Worm (Caenorhabditis elegans): ENCODE data around the gene W04G3.10.

The W04G3.10 gene

DNA sequence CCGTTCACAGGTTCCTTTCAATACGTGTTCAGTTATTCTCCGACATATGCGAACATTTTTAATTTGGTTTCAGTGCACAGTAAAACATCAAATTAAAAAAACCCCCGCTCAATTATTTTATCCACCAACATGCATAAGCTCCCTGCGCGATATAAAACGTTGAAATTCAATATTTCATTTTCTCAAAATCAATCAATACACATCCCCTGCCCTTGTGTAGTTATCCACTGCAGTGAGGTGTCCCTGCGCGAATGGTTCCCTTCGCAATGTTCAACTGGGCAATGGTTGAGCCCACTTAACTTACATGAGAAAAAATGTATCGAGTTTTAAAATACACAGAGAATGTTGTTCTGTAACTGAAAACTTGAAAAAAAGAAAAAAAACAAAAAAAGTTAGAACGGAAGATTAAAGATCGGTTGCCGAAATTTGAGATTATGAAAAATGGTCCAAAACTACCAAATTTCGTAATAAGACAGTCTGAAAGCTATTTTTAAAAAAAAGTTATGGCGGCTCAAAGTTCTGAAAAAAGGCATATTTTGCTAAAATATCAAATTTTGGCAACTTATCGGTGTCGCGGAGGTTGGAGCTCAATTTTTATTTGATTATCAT, 16.0 kb upstream of the W04G3.10 start (continued):
- TF ChIP-seq hlh-13 (GFP tag; optimal IDR thresholded peaks at IDR 0.05) (peak; percentile 58), pag-3 (tag; optimal IDR thresholded peaks at IDR 0.05; ENCODE audit: borderline replicate concordance) (peak; percentile 39), pros-1 (tag; optimal IDR thresholded peaks at IDR 0.05) (peak; percentile 98), unc-3 (GFP tag; conservative IDR thresholded peaks at IDR 0.05) (peak; percentile 80), unc-3 (tag; optimal IDR thresholded peaks at IDR 0.05) (peak; percentile 89), hlh-30 (tag; optimal IDR thresholded peaks at IDR 0.05; ENCODE audit: insufficient read depth) (peak; percentile 57), nhr-11 (tag; optimal IDR thresholded peaks at IDR 0.05) (peak; percentile 95), ahr-1 (tag; optimal IDR thresholded peaks at IDR 0.05) (peak; percentile 26), fax-1 (tag; optimal IDR thresholded peaks at IDR 0.05) (peak; percentile 51), pat-9 (tag; optimal IDR thresholded peaks at IDR 0.05) (peak; percentile 54), lin-11 (tag; optimal IDR thresholded peaks at IDR 0.05) (peak; percentile 52), C38D4.7 (GFP tag; optimal IDR thresholded peaks at IDR 0.05) (peak; percentile 19), npax-4 (tag; optimal IDR thresholded peaks at IDR 0.05) (peak; percentile 15), syd-9 (tag; optimal IDR thresholded peaks at IDR 0.05) (peak; percentile 94), hlh-15 (tag; optimal IDR thresholded peaks at IDR 0.05) (peak; percentile 89), rnt-1 (tag; optimal IDR thresholded peaks at IDR 0.05) (peak; percentile 99), lim-6 (tag; optimal IDR thresholded peaks at IDR 0.05) (peak; percentile 85), unc-86 (tag; optimal IDR thresholded peaks at IDR 0.05) (peak; percentile 95), ceh-30 (tag; optimal IDR thresholded peaks at IDR 0.05) (peak; percentile 98), nhr-232 (tag; optimal IDR thresholded peaks at IDR 0.05) (peak; percentile 38), odd-2 (tag; optimal IDR thresholded peaks at IDR 0.05) (no peak), ztf-16 (tag; optimal IDR thresholded peaks at IDR 0.05) (peak; percentile 95), K02D7.2 (tag; optimal IDR thresholded peaks at IDR 0.05) (peak; percentile 63), ceh-45 (GFP tag; IDR thresholded peaks at IDR 0.05) (peak; percentile 69; the same call in 1 of the 2 replicates), dmd-4 (tag; optimal IDR thresholded peaks at IDR 0.05; ENCODE audit: borderline replicate concordance) (peak; percentile 88), ttx-3 (tag; optimal IDR thresholded peaks at IDR 0.05) (peak; percentile 76), tbx-7 (tag; optimal IDR thresholded peaks at IDR 0.05) (peak; percentile 78), nfya-1 (tag; optimal IDR thresholded peaks at IDR 0.05) (peak; percentile 99), hlh-6 (tag; optimal IDR thresholded peaks at IDR 0.05) (peak; percentile 87), ceh-22 (tag; optimal IDR thresholded peaks at IDR 0.05) (peak; percentile 94), madf-2 (tag; optimal IDR thresholded peaks at IDR 0.05) (peak; percentile 88)

ce11 chrX:11088952-11089351, 10.9 kb upstream of the W04G3.10 start, which contains the start of gene W04G3.11:
Gene W04G3.11, plus strand, starts transcription at chrX:11089195.
- TF ChIP-seq lin-11 (tag; optimal IDR thresholded peaks at IDR 0.05) (no peak), hlh-15 (tag; optimal IDR thresholded peaks at IDR 0.05) (no peak), unc-55 (GFP tag; optimal IDR thresholded peaks at IDR 0.05) (no peak), nhr-11 (tag; optimal IDR thresholded peaks at IDR 0.05) (no peak), ceh-18 (tag; optimal IDR thresholded peaks at IDR 0.05) (no peak), ceh-22 (tag; optimal IDR thresholded peaks at IDR 0.05) (no peak), T23F11.4 (GFP tag; optimal IDR thresholded peaks at IDR 0.05) (no peak), ceh-2 (tag; optimal IDR thresholded peaks at IDR 0.05) (no peak), ceh-45 (GFP tag; IDR thresholded peaks at IDR 0.05) (no peak), sdc-2 (tag; optimal IDR thresholded peaks at IDR 0.05) (no peak), K02D7.2 (tag; optimal IDR thresholded peaks at IDR 0.05) (no peak), unc-86 (tag; optimal IDR thresholded peaks at IDR 0.05) (no peak), odd-2 (tag; optimal IDR thresholded peaks at IDR 0.05) (no peak)

- TF ChIP-seq ceh-34 (tag; optimal IDR thresholded peaks at IDR 0.05) (no peak), ceh-30 (tag; optimal IDR thresholded peaks at IDR 0.05) (no peak), ceh-6 (GFP tag; optimal IDR thresholded peaks at IDR 0.05) (no peak), odd-2 (tag; optimal IDR thresholded peaks at IDR 0.05) (no peak)
Observed at ce11 chrX:11085162-11085561, 7.1 kb upstream of the W04G3.10 start, which contains the start of gene W04G3.7. Gene W04G3.7, minus strand, starts transcription at chrX:11085262.
